Fruit fly (Drosophila melanogaster): ENCODE results near the gene Acbp4.

DNA sequence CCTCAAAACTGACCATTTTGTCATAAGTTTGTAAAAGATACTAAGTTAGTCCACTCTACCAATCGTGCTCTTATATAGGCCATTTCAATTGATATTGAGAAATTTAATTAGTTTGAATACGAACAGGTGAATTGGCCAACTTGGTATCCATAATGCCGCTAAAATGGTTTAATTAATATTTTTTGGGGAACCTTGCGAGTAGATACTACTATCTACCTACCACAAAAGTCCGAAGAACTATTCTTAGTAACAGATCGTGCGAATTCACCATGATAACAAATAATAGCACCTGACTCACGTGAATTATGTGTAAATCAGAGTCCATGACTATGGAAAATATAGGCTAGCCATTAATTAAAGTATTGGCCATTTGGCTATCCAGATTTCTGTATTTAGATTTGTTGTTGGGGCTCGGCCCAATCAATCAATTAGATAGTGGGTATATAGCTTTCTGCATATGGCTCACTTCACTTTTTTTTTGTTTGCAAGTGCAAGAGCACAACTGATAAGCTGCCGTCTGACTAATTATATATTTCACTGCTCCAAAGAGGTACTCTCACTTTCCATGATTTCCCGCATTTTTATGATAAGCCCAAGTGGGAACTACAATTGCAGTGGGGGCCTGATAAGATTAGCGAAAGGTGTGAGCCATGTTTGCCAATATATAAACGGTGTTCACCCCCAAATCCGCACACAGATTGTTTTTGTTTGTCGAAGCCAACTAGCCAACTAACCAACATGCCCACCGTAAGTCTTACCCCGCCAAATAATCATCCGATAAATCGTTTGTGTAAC is at the start of gene Acbp4, which contains the start of gene Acbp6:
- no peak for TF ChIP-seq Rfx (GFP tag; IDR thresholded peaks at IDR 0.05)
- no peak for TF ChIP-seq CG11504 (tag; optimal IDR thresholded peaks at IDR 0.05)
- no peak for TF ChIP-seq CG8924 (tag; optimal IDR thresholded peaks at IDR 0.05)
- TF ChIP-seq CG10321 (GFP tag; IDR thresholded peaks at IDR 0.05), result no peak
- no peak for TF ChIP-seq CG4730 (GFP tag; IDR thresholded peaks at IDR 0.05)
- TF ChIP-seq Sox102F (GFP tag; optimal IDR thresholded peaks at IDR 0.05), result no peak
- no peak for TF ChIP-seq CG5180 (GFP tag; optimal IDR thresholded peaks at IDR 0.05)
- TF ChIP-seq Lpt (GFP tag; optimal IDR thresholded peaks at IDR 0.05), result no peak
- TF ChIP-seq Hsf (GFP tag; optimal IDR thresholded peaks at IDR 0.05), result no peak
- TF ChIP-seq Sry-β (GFP tag; optimal IDR thresholded peaks at IDR 0.05), result no peak
- TF ChIP-seq danr (GFP tag; IDR thresholded peaks at IDR 0.05), result no peak
- no peak for TF ChIP-seq Kr (GFP tag; optimal IDR thresholded peaks at IDR 0.05)

Measured in whole organism, embryonic.